Fruit fly (Drosophila melanogaster) whole organism, pupa: Measurements from ENCODE around the gene CG31211.
A peak's percentile ranks its signal among the peaks of the same experiment; 100 is the strongest.
"Not testable (repeated sequence)": the region's sequence is repeated elsewhere in the genome, so short reads cannot be mapped to it uniquely, and the experiment has no call there.

ENCODE experiments used
- CG10348 ChIP-seq: fragments of 200-800 bp; sonication (Bioruptor generic); IDR thresholded peaks from 2 replicates; pipeline ENCODE4 v1.3.6; 2022; ENCODE audit warnings: missing biosample characterization, missing genetic modification characterization
- CG12605 ChIP-seq: fragments of 200-800 bp; sonication (Bioruptor generic); IDR thresholded peaks from 2 replicates; pipeline ENCODE4 v1.3.6; 2022; ENCODE audit warnings: missing biosample characterization, missing genetic modification characterization
- CG13204 ChIP-seq: fragments of 200-800 bp; sonication (Bioruptor generic); optimal IDR thresholded peaks from 2 replicates; lab custom pipeline; 2018; ENCODE audit warnings: missing biosample characterization, mild to moderate bottlenecking, missing genetic modification characterization, moderate library complexity
- CG14655 ChIP-seq: fragments of 200-800 bp; sonication (Bioruptor generic); optimal IDR thresholded peaks from 3 replicates; lab custom pipeline; 2017; ENCODE audit warnings: mild to moderate bottlenecking, missing biosample characterization, missing genetic modification reagents, missing genetic modification characterization
- CG15710 ChIP-seq: fragments of 200-800 bp; sonication (Bioruptor generic); optimal IDR thresholded peaks from 2 replicates; lab custom pipeline; 2018; ENCODE audit warnings: missing biosample characterization, mild to moderate bottlenecking, missing genetic modification characterization, moderate library complexity
- CG17806 ChIP-seq: fragments of 200-800 bp; sonication (Bioruptor generic); optimal IDR thresholded peaks from 2 replicates; lab custom pipeline; 2018; ENCODE audit warnings: missing biosample characterization, mild to moderate bottlenecking, missing genetic modification characterization, moderate library complexity
- CG32121 ChIP-seq: fragments of 200-800 bp; sonication (Bioruptor generic); IDR thresholded peaks from 2 replicates; pipeline ENCODE4 v1.3.6; 2022; ENCODE audit warnings: missing biosample characterization, missing genetic modification characterization
- CG34367 ChIP-seq: fragments of 200-800 bp; sonication (Bioruptor generic); optimal IDR thresholded peaks from 2 replicates; lab custom pipeline; 2018; ENCODE audit warnings: missing biosample characterization, mild to moderate bottlenecking, missing genetic modification characterization
- CG4496 ChIP-seq: fragments of 200-800 bp; sonication (Bioruptor generic); IDR thresholded peaks from 3 replicates; pipeline ENCODE4 v1.3.6; 2022; ENCODE audit warnings: missing biosample characterization, missing genetic modification characterization
- CG8159 ChIP-seq: fragments of 200-800 bp; sonication (Bioruptor generic); optimal IDR thresholded peaks from 3 replicates; lab custom pipeline; 2018; ENCODE audit warnings: missing biosample characterization, mild to moderate bottlenecking, missing genetic modification characterization, moderate library complexity
- CG8301 ChIP-seq: fragments of 200-800 bp; sonication (Bioruptor generic); optimal IDR thresholded peaks from 2 replicates; lab custom pipeline; 2018; ENCODE audit warnings: missing biosample characterization, mild to moderate bottlenecking, missing genetic modification characterization
- CG9948 ChIP-seq: fragments of 200-800 bp; sonication (Bioruptor generic); optimal IDR thresholded peaks from 2 replicates; lab custom pipeline; 2018; ENCODE audit warnings: missing biosample characterization, mild to moderate bottlenecking, missing genetic modification characterization, moderate library complexity
- D1 ChIP-seq: fragments of 200-800 bp; sonication (Bioruptor generic); optimal IDR thresholded peaks from 2 replicates; lab custom pipeline; 2018; ENCODE audit warnings: missing biosample characterization, mild to moderate bottlenecking, missing genetic modification characterization, moderate library complexity
- EcR ChIP-seq: fragments of 200-800 bp; sonication (Bioruptor generic); optimal IDR thresholded peaks from 3 replicates; lab custom pipeline; 2019; ENCODE audit warnings: missing biosample characterization, missing genetic modification characterization, mild to moderate bottlenecking, moderate library complexity, missing genetic modification reagents
- Ets98B ChIP-seq: fragments of 200-800 bp; sonication (Bioruptor generic); IDR thresholded peaks from 2 replicates; pipeline ENCODE4 v1.3.6; 2022; ENCODE audit warnings: missing biosample characterization, missing genetic modification characterization
- Pif1A ChIP-seq: fragments of 200-800 bp; sonication (Bioruptor generic); optimal IDR thresholded peaks from 3 replicates; lab custom pipeline; 2016; ENCODE audit warnings: missing biosample characterization, missing genetic modification characterization
- Pif1B ChIP-seq: fragments of 200-800 bp; sonication (Bioruptor generic); optimal IDR thresholded peaks from 3 replicates; lab custom pipeline; 2016; ENCODE audit warnings: missing biosample characterization, missing genetic modification characterization
- Snoo ChIP-seq: fragments of 200-800 bp; sonication (Bioruptor generic); optimal IDR thresholded peaks from 3 replicates; lab custom pipeline; 2017; ENCODE audit warnings: missing biosample characterization, mild to moderate bottlenecking, missing genetic modification characterization, inconsistent platforms
- fd96Ca ChIP-seq: fragments of 200-800 bp; sonication (Bioruptor generic); IDR thresholded peaks from 3 replicates; pipeline ENCODE4 v1.3.6; 2022; ENCODE audit warnings: missing biosample characterization, missing genetic modification characterization
- gl ChIP-seq: fragments of 200-800 bp; sonication (Bioruptor generic); optimal IDR thresholded peaks from 2 replicates; lab custom pipeline; 2018; ENCODE audit warnings: missing biosample characterization, mild to moderate bottlenecking, missing genetic modification characterization
- rn ChIP-seq: fragments of 200-800 bp; sonication (Bioruptor generic); IDR thresholded peaks from 2 replicates; pipeline ENCODE4 v1.3.6; 2022; ENCODE audit warnings: missing biosample characterization, missing genetic modification characterization

The CG31211 gene

dm6 chr3R:11947959-11948358 lies 1.5 kb upstream of the CG31211 start:
- TF ChIP-seq CG34367 (tag; lab: Kevin White, UChicago) (no peak), gl (tag; lab: Kevin White, UChicago) (no peak), CG13204 (no peak), Ets98B (GFP tag; lab: Robert Waterston, UW) (no peak), CG12605 (GFP tag; lab: Robert Waterston, UW) (no peak), EcR (no peak), CG8301 (tag; lab: Kevin White, UChicago) (no peak), rn (GFP tag; lab: Robert Waterston, UW) (no peak), Pif1A (no peak), Pif1B (GFP tag; lab: Kevin White, UChicago) (no peak), CG32121 (GFP tag; lab: Robert Waterston, UW) (no peak), CG8159 (no peak), CG17806 (tag; lab: Kevin White, UChicago) (no peak), CG10348 (GFP tag; lab: Robert Waterston, UW) (no peak), D1 (tag; lab: Kevin White, UChicago) (no peak), Snoo (tag; lab: Kevin White, UChicago) (no peak), CG4496 (GFP tag; lab: Robert Waterston, UW) (no peak), CG14655 (GFP tag; lab: Kevin White, UChicago) (no peak), CG15710 (tag; lab: Kevin White, UChicago) (no peak)

dm6 chr3R:11948903-11949358 lies 549 bp upstream of the CG31211 start, which contains the start of gene Cad87A:
Cad87A (minus strand) TSS chr3R:11949129.
- TF ChIP-seq EcR (peak; percentile 43), gl (tag; lab: Kevin White, UChicago) (peak; percentile 12), fd96Ca (GFP tag; lab: Robert Waterston, UW) (no peak), D1 (tag; lab: Kevin White, UChicago) (no peak), CG32121 (GFP tag; lab: Robert Waterston, UW) (no peak), CG13204 (no peak), Ets98B (GFP tag; lab: Robert Waterston, UW) (no peak), CG17806 (tag; lab: Kevin White, UChicago) (no peak), rn (GFP tag; lab: Robert Waterston, UW) (no peak), CG34367 (tag; lab: Kevin White, UChicago) (no peak), CG9948 (no peak), Snoo (tag; lab: Kevin White, UChicago) (no peak), CG12605 (GFP tag; lab: Robert Waterston, UW) (no peak), CG8159 (peak; percentile 7), CG8301 (tag; lab: Kevin White, UChicago) (no peak), CG14655 (GFP tag; lab: Kevin White, UChicago) (no peak)

dm6 chr3R:11956444-11956843 lies 7.0 kb downstream of the CG31211 start, which contains the start of gene Hsp70Aa:
Hsp70Aa (minus strand) TSS chr3R:11956544.
- not testable (repeated sequence) for TF ChIP-seq D1 (tag; lab: Kevin White, UChicago); EcR; CG13204
- TF ChIP-seq, all 21 proteins: peak for 0; not testable (repeated sequence) for 21

- no peak for TF ChIP-seq CG9948
- no peak for TF ChIP-seq Pif1A
- TF ChIP-seq CG12605 (GFP tag; lab: Robert Waterston, UW) = no peak
- TF ChIP-seq EcR = no peak
- TF ChIP-seq CG14655 (GFP tag; lab: Kevin White, UChicago) = no peak
- TF ChIP-seq fd96Ca (GFP tag; lab: Robert Waterston, UW) = no peak
- no peak for TF ChIP-seq CG4496 (GFP tag; lab: Robert Waterston, UW)
- no peak for TF ChIP-seq CG8301 (tag; lab: Kevin White, UChicago)
- no peak for TF ChIP-seq D1 (tag; lab: Kevin White, UChicago)
- TF ChIP-seq rn (GFP tag; lab: Robert Waterston, UW) = no peak
- no peak for TF ChIP-seq CG10348 (GFP tag; lab: Robert Waterston, UW)
- TF ChIP-seq gl (tag; lab: Kevin White, UChicago) = no peak
- no peak for TF ChIP-seq CG15710 (tag; lab: Kevin White, UChicago)
- no peak for TF ChIP-seq CG34367 (tag; lab: Kevin White, UChicago)
- TF ChIP-seq Snoo (tag; lab: Kevin White, UChicago) = no peak
- TF ChIP-seq CG17806 (tag; lab: Kevin White, UChicago) = no peak
- TF ChIP-seq CG13204 = no peak
- no peak for TF ChIP-seq Pif1B (GFP tag; lab: Kevin White, UChicago)
- no peak for TF ChIP-seq CG8159
- TF ChIP-seq CG32121 (GFP tag; lab: Robert Waterston, UW) = no peak
- TF ChIP-seq, all 21 proteins: peak for 0
These were observed 7.9 kb downstream of the CG31211 start for dm6 chr3R:11957388-11957787.

- TF ChIP-seq CG10348 (GFP tag; lab: Robert Waterston, UW); gl (tag; lab: Kevin White, UChicago); CG14655 (GFP tag; lab: Kevin White, UChicago): not testable (repeated sequence)
- TF ChIP-seq, all 21 proteins: peak for 0; not testable (repeated sequence) for 21
These were observed 8.8 kb downstream of the CG31211 start, which contains the start of gene Hsp70Ab for dm6 chr3R:11958235-11958634. Hsp70Ab (plus strand) TSS chr3R:11958535.

- peak; percentile 67 for TF ChIP-seq EcR
- TF ChIP-seq CG17806 (tag; lab: Kevin White, UChicago) = peak; percentile 44
- no peak for TF ChIP-seq gl (tag; lab: Kevin White, UChicago)
- no peak for TF ChIP-seq rn (GFP tag; lab: Robert Waterston, UW)
- no peak for TF ChIP-seq CG13204
- no peak for TF ChIP-seq Pif1B (GFP tag; lab: Kevin White, UChicago)
- no peak for TF ChIP-seq fd96Ca (GFP tag; lab: Robert Waterston, UW)
- peak; percentile 44 for TF ChIP-seq CG9948
- TF ChIP-seq CG4496 (GFP tag; lab: Robert Waterston, UW) = peak; percentile 61; the same call in 2 of the 3 replicates
- no peak for TF ChIP-seq CG14655 (GFP tag; lab: Kevin White, UChicago)
- TF ChIP-seq CG34367 (tag; lab: Kevin White, UChicago) = peak; percentile 7
- TF ChIP-seq CG32121 (GFP tag; lab: Robert Waterston, UW) = peak; percentile 21; the same call in 1 of the 2 replicates
- TF ChIP-seq CG12605 (GFP tag; lab: Robert Waterston, UW) = no peak
- no peak for TF ChIP-seq D1 (tag; lab: Kevin White, UChicago)
- TF ChIP-seq Snoo (tag; lab: Kevin White, UChicago) = peak; percentile 16
- peak; percentile 64 for TF ChIP-seq CG15710 (tag; lab: Kevin White, UChicago)
- no peak for TF ChIP-seq CG10348 (GFP tag; lab: Robert Waterston, UW)
- TF ChIP-seq Ets98B (GFP tag; lab: Robert Waterston, UW) = no peak; the same call in 1 of the 2 replicates
- TF ChIP-seq Pif1A = no peak
- peak; percentile 39 for TF ChIP-seq CG8301 (tag; lab: Kevin White, UChicago)
- TF ChIP-seq CG8159 = peak; percentile 60
These were observed 13.3 kb downstream of the CG31211 start, which contains the start of the genes CG3281 and aurA for dm6 chr3R:11962739-11963214. CG3281 (minus strand) TSS chr3R:11962805. aurA (plus strand) TSS chr3R:11963124.
